Fruit fly (Drosophila melanogaster) whole organism, embryonic: ENCODE measurements around the gene mRpS2.

Source experiments
- Ada2b ChIP-seq: fragments of 200-800 bp; sonication (Bioruptor generic); IDR thresholded peaks from 2 replicates; pipeline ENCODE4 v1.3.6; 2022; ENCODE audit warnings: missing biosample characterization, missing genetic modification characterization
- Adf1 ChIP-seq: fragments of 200-800 bp; sonication (Bioruptor generic); IDR thresholded peaks from 2 replicates; pipeline ENCODE4 v1.3.6; 2022; ENCODE audit warnings: missing biosample characterization, missing genetic modification characterization
- Blimp-1 ChIP-seq: fragments of 200-800 bp; sonication (Bioruptor generic); optimal IDR thresholded peaks from 3 replicates; lab custom pipeline; 2018; ENCODE audit warnings: missing biosample characterization, missing genetic modification characterization, mild to moderate bottlenecking, moderate library complexity, missing genetic modification reagents
- CG10979 ChIP-seq: fragments of 200-800 bp; sonication (Bioruptor generic); optimal IDR thresholded peaks from 2 replicates; lab custom pipeline; 2018; ENCODE audit warnings: missing biosample characterization, mild to moderate bottlenecking, missing genetic modification characterization, moderate library complexity
- CG11560 ChIP-seq: fragments of 200-800 bp; sonication (Bioruptor generic); IDR thresholded peaks from 3 replicates; pipeline ENCODE4 v1.3.6; 2022; ENCODE audit warnings: missing biosample characterization, missing genetic modification characterization
- CG12219 ChIP-seq: fragments of 200-800 bp; sonication (Bioruptor generic); optimal IDR thresholded peaks from 3 replicates; lab custom pipeline; 2018; ENCODE audit warnings: missing biosample characterization, mild to moderate bottlenecking, missing genetic modification characterization
- CG12299 ChIP-seq: fragments of 200-800 bp; sonication (Bioruptor generic); optimal IDR thresholded peaks from 2 replicates; lab custom pipeline; 2018; ENCODE audit warnings: missing biosample characterization, mild to moderate bottlenecking, missing genetic modification characterization
- CG14441 ChIP-seq: fragments of 200-800 bp; sonication (Bioruptor generic); IDR thresholded peaks from 2 replicates; pipeline ENCODE4 v1.3.6; 2022; ENCODE audit warnings: missing biosample characterization, missing genetic modification characterization
- CG16813 ChIP-seq: fragments of 200-800 bp; sonication (Bioruptor generic); IDR thresholded peaks from 3 replicates; pipeline ENCODE4 v1.3.6; 2022; ENCODE audit warnings: missing biosample characterization, missing genetic modification characterization; ENCODE audit not compliant: partially characterized antibody
- CG3065 ChIP-seq: fragments of 200-800 bp; sonication (Bioruptor generic); optimal IDR thresholded peaks from 2 replicates; lab custom pipeline; 2016; ENCODE audit warnings: missing biosample characterization, missing genetic modification characterization
- CG31441 ChIP-seq: fragments of 200-800 bp; sonication (Bioruptor generic); IDR thresholded peaks from 2 replicates; pipeline ENCODE4 v1.3.6; 2022; ENCODE audit warnings: missing biosample characterization, missing genetic modification characterization
- CG32767 ChIP-seq: fragments of 200-800 bp; sonication (Bioruptor generic); IDR thresholded peaks from 2 replicates; pipeline ENCODE4 v1.3.6; 2022; ENCODE audit warnings: missing biosample characterization, missing genetic modification characterization
- CG4730 ChIP-seq: fragments of 200-800 bp; sonication (Bioruptor generic); IDR thresholded peaks from 2 replicates; pipeline ENCODE4 v1.3.6; 2022; ENCODE audit warnings: missing biosample characterization, missing genetic modification characterization
- CG6813 ChIP-seq: fragments of 200-800 bp; sonication (Bioruptor generic); optimal IDR thresholded peaks from 2 replicates; lab custom pipeline; 2017; ENCODE audit warnings: missing biosample characterization, missing genetic modification characterization, mild to moderate bottlenecking, moderate library complexity, missing genetic modification reagents
- CG7745 ChIP-seq: fragments of 200-800 bp; sonication (Bioruptor generic); optimal IDR thresholded peaks from 2 replicates; lab custom pipeline; 2018; ENCODE audit warnings: missing biosample characterization, mild to moderate bottlenecking, missing genetic modification characterization, moderate library complexity
- CG8765 ChIP-seq: fragments of 200-800 bp; sonication (Bioruptor generic); IDR thresholded peaks from 2 replicates; pipeline ENCODE4 v1.3.6; 2022; ENCODE audit warnings: missing biosample characterization, missing genetic modification characterization
- CG8924 ChIP-seq: fragments of 200-800 bp; optimal IDR thresholded peaks from 3 replicates; lab custom pipeline; 2019; ENCODE audit warnings: missing biosample characterization, mild to moderate bottlenecking, missing genetic modification characterization, moderate library complexity
- CG9609 ChIP-seq: fragments of 200-800 bp; sonication (Bioruptor generic); optimal IDR thresholded peaks from 3 replicates; lab custom pipeline; 2016; ENCODE audit warnings: missing biosample characterization, missing genetic modification characterization
- CG9727 ChIP-seq: fragments of 200-800 bp; sonication (Bioruptor generic); optimal IDR thresholded peaks from 3 replicates; lab custom pipeline; 2017; ENCODE audit warnings: missing biosample characterization, mild to moderate bottlenecking, missing genetic modification characterization
- CG9876 ChIP-seq: fragments of 200-800 bp; sonication (Bioruptor generic); optimal IDR thresholded peaks from 2 replicates; lab custom pipeline; 2016; ENCODE audit warnings: missing biosample characterization, missing genetic modification characterization
- Dll ChIP-seq: fragments of 200-800 bp; sonication (Bioruptor generic); IDR thresholded peaks from 4 replicates; pipeline ENCODE4 v1.3.6; 2022; ENCODE audit warnings: missing biosample characterization, missing genetic modification characterization; ENCODE audit not compliant: partially characterized antibody
- E2f1 ChIP-seq: fragments of 200-800 bp; sonication (Bioruptor generic); IDR thresholded peaks from 2 replicates; pipeline ENCODE4 v1.3.6; 2022; ENCODE audit warnings: missing biosample characterization, missing genetic modification characterization
- GATAe ChIP-seq: fragments of 200-800 bp; sonication (Bioruptor generic); conservative IDR thresholded peaks from 2 replicates; pipeline ENCODE4 v1.3.6; 2022; ENCODE audit warnings: missing biosample characterization, missing genetic modification characterization
- H2.0 ChIP-seq: fragments of 200-800 bp; sonication (Bioruptor generic); IDR thresholded peaks from 2 replicates; pipeline ENCODE4 v1.3.6; 2022; ENCODE audit warnings: missing biosample characterization, missing genetic modification characterization
- Lpt ChIP-seq: fragments of >200 bp; optimal IDR thresholded peaks from 2 replicates; lab custom pipeline; 2018; ENCODE audit warnings: missing biosample characterization, missing genetic modification characterization
- MBD-R2 ChIP-seq: fragments of 200-800 bp; sonication (Bioruptor generic); IDR thresholded peaks from 2 replicates; pipeline ENCODE4 v1.3.6; 2022; ENCODE audit warnings: missing biosample characterization, missing genetic modification characterization
- Mes4 ChIP-seq: fragments of 200-800 bp; sonication (Bioruptor generic); optimal IDR thresholded peaks from 2 replicates; lab custom pipeline; 2016; ENCODE audit warnings: missing biosample characterization, missing genetic modification characterization
- PHDP ChIP-seq: fragments of 200-800 bp; sonication (Bioruptor generic); optimal IDR thresholded peaks from 3 replicates; lab custom pipeline; 2018; ENCODE audit warnings: missing biosample characterization, mild to moderate bottlenecking, missing genetic modification characterization, moderate library complexity
- Tbp ChIP-seq: fragments of >200 bp; optimal IDR thresholded peaks from 2 replicates; lab custom pipeline; 2018; ENCODE audit warnings: missing biosample characterization, missing genetic modification characterization
- Xbp1 ChIP-seq: fragments of 200-800 bp; sonication (Bioruptor generic); optimal IDR thresholded peaks from 3 replicates; lab custom pipeline; 2016; ENCODE audit warnings: missing biosample characterization, mild to moderate bottlenecking, missing genetic modification characterization
- cad ChIP-seq: fragments of >200 bp; optimal IDR thresholded peaks from 2 replicates; lab custom pipeline; 2017; ENCODE audit warnings: missing biosample characterization, missing genetic modification characterization
- chn ChIP-seq: fragments of 200-800 bp; sonication (Bioruptor generic); optimal IDR thresholded peaks from 2 replicates; lab custom pipeline; 2016; ENCODE audit warnings: missing biosample characterization, missing genetic modification characterization
- dpn ChIP-seq, 2 experiments: fragments of 200-800 bp; sonication (Bioruptor generic); optimal IDR thresholded peaks; 3 replicates each; lab custom pipeline; 2016; ENCODE audit warnings: missing biosample characterization in 2 of 2, missing genetic modification characterization in 2 of 2
- insv ChIP-seq, 2 experiments: fragments of 200-800 bp; sonication (Bioruptor generic); optimal IDR thresholded peaks; 3 replicates each; lab custom pipeline; 2016 to 2018; ENCODE audit warnings: missing biosample characterization in 2 of 2, missing genetic modification characterization in 2 of 2
- maf-S ChIP-seq: fragments of 200-800 bp; sonication (Bioruptor generic); optimal IDR thresholded peaks from 2 replicates; lab custom pipeline; 2016; ENCODE audit warnings: missing biosample characterization, missing genetic modification characterization
- p53 ChIP-seq: fragments of 200-800 bp; sonication (Bioruptor generic); optimal IDR thresholded peaks from 2 replicates; lab custom pipeline; 2016; ENCODE audit warnings: missing biosample characterization, missing genetic modification characterization
- peb ChIP-seq: fragments of 200-800 bp; sonication (Bioruptor generic); IDR thresholded peaks from 2 replicates; pipeline ENCODE4 v1.3.6; 2022; ENCODE audit warnings: missing biosample characterization, missing genetic modification characterization
- pho ChIP-seq: fragments of 200-800 bp; sonication (Bioruptor generic); optimal IDR thresholded peaks from 2 replicates; lab custom pipeline; 2016; ENCODE audit warnings: missing biosample characterization, missing genetic modification characterization
- psq ChIP-seq: fragments of 200-800 bp; sonication (Bioruptor generic); optimal IDR thresholded peaks from 2 replicates; lab custom pipeline; 2017; ENCODE audit warnings: missing biosample characterization, missing genetic modification characterization
- sc ChIP-seq, 3 experiments: fragments of >200 bp in 2 of 3; fragments of 200-800 bp in 1 of 3; sonication (Bioruptor generic) in 1 of 3; optimal IDR thresholded peaks; 2 replicates in 2 of 3; 3 replicates in 1 of 3; lab custom pipeline; 2017; ENCODE audit warnings: mild to moderate bottlenecking in 1 of 3, missing biosample characterization in 1 of 3, missing genetic modification characterization in 1 of 3, missing genetic modification reagents in 1 of 3
- scrt ChIP-seq: fragments of 200-800 bp; sonication (Bioruptor generic); optimal IDR thresholded peaks from 2 replicates; lab custom pipeline; 2018; ENCODE audit warnings: missing biosample characterization, mild to moderate bottlenecking, missing genetic modification characterization, moderate library complexity
- sens-2 ChIP-seq: fragments of 200-800 bp; sonication (Bioruptor generic); IDR thresholded peaks from 2 replicates; pipeline ENCODE4 v1.3.6; 2022; ENCODE audit warnings: missing biosample characterization, missing genetic modification characterization
- seq ChIP-seq: fragments of 200-800 bp; sonication (Bioruptor generic); IDR thresholded peaks from 2 replicates; pipeline ENCODE4 v1.3.6; 2022; ENCODE audit warnings: missing biosample characterization, missing genetic modification characterization
- so ChIP-seq: fragments of 200-800 bp; sonication (Bioruptor generic); IDR thresholded peaks from 3 replicates; pipeline ENCODE4 v1.3.6; 2022; ENCODE audit warnings: missing biosample characterization, missing genetic modification characterization
- sob ChIP-seq: fragments of 200-800 bp; sonication (Bioruptor generic); IDR thresholded peaks from 2 replicates; pipeline ENCODE4 v1.3.6; 2022; ENCODE audit warnings: missing biosample characterization, missing genetic modification characterization
- sqz ChIP-seq: fragments of 200-800 bp; sonication (Bioruptor generic); optimal IDR thresholded peaks from 3 replicates; lab custom pipeline; 2018; ENCODE audit warnings: missing biosample characterization, mild to moderate bottlenecking, missing genetic modification characterization
- ttk ChIP-seq: fragments of 200-800 bp; sonication (Bioruptor generic); IDR thresholded peaks from 2 replicates; pipeline ENCODE4 v2.1.2; 2022; ENCODE audit warnings: missing biosample characterization, missing genetic modification characterization
- vvl ChIP-seq: fragments of 200-800 bp; sonication (Bioruptor generic); IDR thresholded peaks from 2 replicates; pipeline ENCODE4 v1.3.6; 2022; ENCODE audit warnings: missing biosample characterization, missing genetic modification characterization
- wek ChIP-seq: fragments of 200-800 bp; sonication (Bioruptor generic); optimal IDR thresholded peaks from 3 replicates; lab custom pipeline; 2018; ENCODE audit warnings: missing biosample characterization, mild to moderate bottlenecking, missing genetic modification characterization, moderate library complexity
- yki ChIP-seq: fragments of >200 bp; optimal IDR thresholded peaks from 3 replicates; lab custom pipeline; 2018
- zfh1 ChIP-seq: fragments of 200-800 bp; sonication (Bioruptor generic); IDR thresholded peaks from 3 replicates; pipeline ENCODE4 v1.3.6; 2022; ENCODE audit warnings: missing biosample characterization, missing genetic modification characterization

Gene mRpS2

DNA sequence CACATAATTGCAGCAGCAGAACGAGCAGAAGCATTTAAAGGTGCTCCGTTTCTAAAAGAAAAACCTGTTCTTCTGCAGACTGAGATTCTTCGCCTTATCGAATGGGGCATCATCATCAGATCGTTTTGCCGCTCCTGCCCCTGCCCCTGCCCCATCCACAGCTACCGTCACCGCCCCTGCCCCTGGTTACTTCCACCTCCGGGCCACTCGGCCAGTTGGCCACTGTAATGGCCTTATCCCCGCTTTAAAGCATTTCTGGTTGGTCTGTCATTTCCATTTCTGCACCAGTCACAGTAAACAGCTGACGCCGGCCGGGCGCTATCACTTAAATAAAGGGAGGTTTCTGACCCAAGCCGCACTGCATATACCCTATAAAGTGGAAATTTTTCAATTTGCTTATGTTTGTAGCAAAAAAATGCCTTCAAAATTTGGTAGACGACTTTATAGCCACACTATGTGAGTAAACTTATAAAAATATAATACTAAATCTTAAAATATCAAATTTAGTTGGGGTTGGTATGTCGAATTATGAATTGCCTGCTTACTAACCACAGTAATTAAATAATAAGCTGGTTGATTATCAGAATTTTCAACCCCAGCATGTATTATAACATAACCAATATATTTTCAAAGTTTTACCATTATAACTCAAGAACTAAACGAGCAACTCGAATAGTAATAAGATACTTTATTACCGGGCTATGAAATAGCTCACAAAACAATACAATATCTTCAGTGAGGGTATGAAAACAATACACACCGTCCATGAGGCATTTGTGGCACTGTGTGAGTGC is 39.3 kb downstream of the mRpS2 start (continued):
- TF ChIP-seq Mes4 (GFP tag; lab: Kevin White, UChicago) (peak; percentile 9), psq (peak; percentile 30), seq (no peak), PHDP (peak; percentile 48), peb (GFP tag; lab: Robert Waterston, UW) (no peak), CG16813 (GFP tag; lab: Robert Waterston, UW) (no peak), sob (GFP tag; lab: Robert Waterston, UW) (peak; percentile 32), ttk (GFP tag; lab: Robert Waterston, UW) (peak; percentile 61), CG8924 (tag; lab: Kevin White, UChicago) (peak; percentile 84), scrt (GFP tag; lab: Kevin White, UChicago) (no peak), CG9609 (peak; percentile 26), GATAe (GFP tag; lab: Robert Waterston, UW) (no peak), p53 (GFP tag; lab: Kevin White, UChicago) (no peak), Tbp (GFP tag; lab: Kevin White, UChicago) (no peak), sqz (no peak), CG8765 (GFP tag; lab: Robert Waterston, UW) (no peak), CG9876 (GFP tag; lab: Kevin White, UChicago) (no peak), zfh1 (GFP tag; lab: Robert Waterston, UW) (no peak), CG14441 (no peak), CG31441 (GFP tag; lab: Robert Waterston, UW) (peak; percentile 66), chn (GFP tag; lab: Kevin White, UChicago) (peak; percentile 29), Adf1 (no peak), CG3065 (no peak), H2.0 (GFP tag; lab: Robert Waterston, UW) (no peak; the same call in 1 of the 2 replicates), CG6813 (GFP tag; lab: Kevin White, UChicago) (peak; percentile 44), Dll (no peak), CG12299 (tag; lab: Kevin White, UChicago) (no peak), vvl (GFP tag; lab: Robert Waterston, UW) (peak; percentile 67), sc (optimal IDR thresholded peaks at IDR 0.05; lab: Kevin White, UChicago) (no peak), sc (GFP tag; optimal IDR thresholded peaks at IDR 0.05; lab: Kevin White, UChicago) (peak; percentile 75), maf-S (GFP tag; lab: Kevin White, UChicago) (no peak), insv (GFP tag; optimal IDR thresholded peaks at IDR 0.05; lab: Kevin White, UChicago) (peak in 1 of 2 experiments; percentile 7), pho (GFP tag; lab: Kevin White, UChicago) (peak; percentile 52), cad (no peak), CG32767 (no peak), CG12219 (peak; percentile 22), CG4730 (GFP tag; lab: Robert Waterston, UW) (no peak), yki (lab: Kevin White, UChicago) (no peak), MBD-R2 (GFP tag; lab: Robert Waterston, UW) (peak; percentile 17; the same call in 1 of the 2 replicates), Blimp-1 (GFP tag; lab: Kevin White, UChicago) (peak; percentile 7), Ada2b (GFP tag; lab: Robert Waterston, UW) (peak; percentile 42; the same call in 1 of the 2 replicates), so (GFP tag; lab: Robert Waterston, UW) (no peak), CG10979 (tag; lab: Kevin White, UChicago) (peak; percentile 64), E2f1 (GFP tag; lab: Robert Waterston, UW) (no peak), sens-2 (GFP tag; lab: Robert Waterston, UW) (no peak), dpn (GFP tag; optimal IDR thresholded peaks at IDR 0.05; lab: Kevin White, UChicago) (peak; percentile 42 to 54), CG9727 (GFP tag; lab: Kevin White, UChicago) (peak; percentile 86), Xbp1 (GFP tag; lab: Kevin White, UChicago) (peak; percentile 62), wek (GFP tag; lab: Kevin White, UChicago) (no peak), Lpt (GFP tag; lab: Kevin White, UChicago) (no peak), CG7745 (no peak), CG11560 (tag; lab: Robert Waterston, UW) (no peak)
